Fruit fly (Drosophila melanogaster): ENCODE results near the gene otu.

Gene otu

dm6 chrX:8491452-8492046, 2.2 kb upstream of the otu start (continued):
- TF ChIP-seq CG4328 (GFP tag; optimal IDR thresholded peaks at IDR 0.05): no peak
- TF ChIP-seq Hey (tag; optimal IDR thresholded peaks at IDR 0.05): no peak
- no peak for TF ChIP-seq CG7372 (GFP tag; IDR thresholded peaks at IDR 0.05)
- no peak for TF ChIP-seq CG3995 (GFP tag; optimal IDR thresholded peaks at IDR 0.05)
- TF ChIP-seq Ravus (GFP tag; IDR thresholded peaks at IDR 0.05): no peak
- TF ChIP-seq sisA (GFP tag; IDR thresholded peaks at IDR 0.05): no peak
- no peak for TF ChIP-seq CG33213 (GFP tag; optimal IDR thresholded peaks at IDR 0.05)
- peak; percentile 11 for TF ChIP-seq CG10209 (GFP tag; optimal IDR thresholded peaks at IDR 0.05)
- peak; percentile 13 for TF ChIP-seq CG18599 (GFP tag; optimal IDR thresholded peaks at IDR 0.05)
- TF ChIP-seq hth (optimal IDR thresholded peaks at IDR 0.05): no peak
- TF ChIP-seq Kr (GFP tag; optimal IDR thresholded peaks at IDR 0.05): no peak
- peak; percentile 16 for TF ChIP-seq grau (tag; optimal IDR thresholded peaks at IDR 0.05)
- no peak for TF ChIP-seq hbn (GFP tag; IDR thresholded peaks at IDR 0.05; ENCODE audit: partially characterized antibody)
- TF ChIP-seq Atf-2 (GFP tag; optimal IDR thresholded peaks at IDR 0.05): peak; percentile 28
- peak; percentile 5 for TF ChIP-seq CG12391 (tag; optimal IDR thresholded peaks at IDR 0.05)
- TF ChIP-seq fu2 (GFP tag; optimal IDR thresholded peaks at IDR 0.05): peak; percentile 14
- no peak for TF ChIP-seq CG31441 (GFP tag; IDR thresholded peaks at IDR 0.05)
- peak; percentile 2 for TF ChIP-seq CG1603 (tag; optimal IDR thresholded peaks at IDR 0.05)
- TF ChIP-seq CG1602 (GFP tag; optimal IDR thresholded peaks at IDR 0.05): peak; percentile 6
- TF ChIP-seq HLH54F (GFP tag; optimal IDR thresholded peaks at IDR 0.05): peak; percentile 18
- peak; percentile 33 for TF ChIP-seq dmrt99B (tag; optimal IDR thresholded peaks at IDR 0.05)
- no peak for TF ChIP-seq CG9797 (GFP tag; optimal IDR thresholded peaks at IDR 0.05)
- no peak for TF ChIP-seq esg (GFP tag; conservative IDR thresholded peaks at IDR 0.05)
- peak; percentile 13 for TF ChIP-seq sqz (GFP tag; optimal IDR thresholded peaks at IDR 0.05)
- TF ChIP-seq abd-A (tag; optimal IDR thresholded peaks at IDR 0.05): no peak
- TF ChIP-seq CG16863 (GFP tag; optimal IDR thresholded peaks at IDR 0.05): peak; percentile 34
- no peak for TF ChIP-seq E2f1 (GFP tag; IDR thresholded peaks at IDR 0.05)
- TF ChIP-seq Vsx1 (GFP tag; optimal IDR thresholded peaks at IDR 0.05): peak; percentile 41
- TF ChIP-seq bsh (GFP tag; optimal IDR thresholded peaks at IDR 0.05): peak in 1 of 2 experiments; percentile 56
- peak; percentile 14 for TF ChIP-seq lab (GFP tag; optimal IDR thresholded peaks at IDR 0.05)
- TF ChIP-seq sens (GFP tag): peak; percentile 83
- TF ChIP-seq gem (tag; optimal IDR thresholded peaks at IDR 0.05): peak; percentile 38
- TF ChIP-seq gfzf (GFP tag; optimal IDR thresholded peaks at IDR 0.05): no peak
- peak; percentile 24 for TF ChIP-seq CG7839 (tag; optimal IDR thresholded peaks at IDR 0.05)
- TF ChIP-seq tio (GFP tag; optimal IDR thresholded peaks at IDR 0.05): peak; percentile 38
- TF ChIP-seq CG11723 (GFP tag; optimal IDR thresholded peaks at IDR 0.05): no peak
- TF ChIP-seq CG2875 (GFP tag; optimal IDR thresholded peaks at IDR 0.05): no peak
- peak in 1 of 2 experiments; percentile 54 for TF ChIP-seq eve (GFP tag; optimal IDR thresholded peaks at IDR 0.05)
- no peak for TF ChIP-seq scrt (GFP tag; optimal IDR thresholded peaks at IDR 0.05)
- no peak for TF ChIP-seq CTCF (GFP tag; optimal IDR thresholded peaks at IDR 0.05)
- 0 out of 2 replicates have a peak, but pooled peaks have one; percentile 12 for TF ChIP-seq CG6272 (GFP tag; IDR thresholded peaks at IDR 0.05)
- peak; percentile 37; the same call in 1 of the 2 replicates for TF ChIP-seq CG32532 (GFP tag; IDR thresholded peaks at IDR 0.05)
- no peak for TF ChIP-seq prd (optimal IDR thresholded peaks at IDR 0.05)
- peak; percentile 27; the same call in 1 of the 3 replicates for TF ChIP-seq prd (GFP tag; IDR thresholded peaks at IDR 0.05)
- TF ChIP-seq Gug (GFP tag; IDR thresholded peaks at IDR 0.05): peak; percentile 27; the same call in 1 of the 4 replicates
- TF ChIP-seq kah (GFP tag; optimal IDR thresholded peaks at IDR 0.05): no peak
- no peak for TF ChIP-seq p53 (GFP tag; optimal IDR thresholded peaks at IDR 0.05)
- peak; percentile 39; the same call in 1 of the 2 replicates for TF ChIP-seq Ptx1 (GFP tag; IDR thresholded peaks at IDR 0.05)
- peak; percentile 30 for TF ChIP-seq CG8089 (GFP tag; optimal IDR thresholded peaks at IDR 0.05)
- TF ChIP-seq danr (GFP tag; IDR thresholded peaks at IDR 0.05): no peak
- no peak for TF ChIP-seq stwl (tag; optimal IDR thresholded peaks at IDR 0.05)
